Fruit fly (Drosophila melanogaster): ENCODE data around the gene CG8745.

CG8745 gene

DNA sequence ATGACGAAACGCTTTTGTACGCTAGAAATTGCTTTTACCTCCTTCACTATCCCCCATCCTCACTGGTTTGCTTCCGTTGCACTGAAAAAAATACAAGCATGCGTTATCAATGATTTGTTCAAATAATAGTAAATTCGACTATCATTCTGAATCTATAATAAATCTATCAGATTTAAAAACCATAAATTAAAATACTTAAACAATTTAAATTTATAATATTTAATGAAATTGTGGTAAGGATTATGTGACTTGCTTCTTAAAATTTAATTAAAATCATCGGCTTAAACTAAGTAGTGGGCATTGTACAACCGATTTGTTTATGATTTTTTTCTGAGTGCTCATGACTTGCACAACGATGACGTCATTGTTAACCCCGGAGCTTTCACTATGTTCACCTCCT, 38.8 kb upstream of the CG8745 start (continued):
- peak; percentile 17 for TF ChIP-seq ewg (GFP tag; optimal IDR thresholded peaks at IDR 0.05)
- no peak for TF ChIP-seq CG13624 (GFP tag; optimal IDR thresholded peaks at IDR 0.05)
- TF ChIP-seq Vsx1 (GFP tag; optimal IDR thresholded peaks at IDR 0.05) = no peak
- no peak for TF ChIP-seq crc (GFP tag; optimal IDR thresholded peaks at IDR 0.05)
- TF ChIP-seq ranshi (GFP tag; IDR thresholded peaks at IDR 0.05) = no peak
- TF ChIP-seq Blimp-1 (GFP tag; optimal IDR thresholded peaks at IDR 0.05) = peak; percentile 65
- no peak for TF ChIP-seq CG6654 (GFP tag; optimal IDR thresholded peaks at IDR 0.05)
- TF ChIP-seq CG7963 (GFP tag; IDR thresholded peaks at IDR 0.05; ENCODE audit: partially characterized antibody) = no peak
- peak; percentile 59 for TF ChIP-seq Med (GFP tag)
- TF ChIP-seq MBD-R2 (GFP tag; IDR thresholded peaks at IDR 0.05) = no peak
- TF ChIP-seq ttk (GFP tag; IDR thresholded peaks at IDR 0.05) = no peak
- no peak for TF ChIP-seq pros (GFP tag; optimal IDR thresholded peaks at IDR 0.05)
- peak; percentile 71; the same call in 2 of the 3 replicates for TF ChIP-seq CG11695 (GFP tag; IDR thresholded peaks at IDR 0.05)
- TF ChIP-seq CG7928 (GFP tag; optimal IDR thresholded peaks at IDR 0.05) = peak; percentile 17
- TF ChIP-seq repo (GFP tag; optimal IDR thresholded peaks at IDR 0.05) = no peak
- no peak for TF ChIP-seq tll (GFP tag; optimal IDR thresholded peaks at IDR 0.05)
- no peak for TF ChIP-seq Dip3 (GFP tag; optimal IDR thresholded peaks at IDR 0.05)
- TF ChIP-seq Doc3 (GFP tag; IDR thresholded peaks at IDR 0.05; ENCODE audit: partially characterized antibody) = no peak
- TF ChIP-seq Nf-YC (tag; optimal IDR thresholded peaks at IDR 0.05) = peak; percentile 55
- peak; percentile 80 for TF ChIP-seq CG13424 (tag; optimal IDR thresholded peaks at IDR 0.05)
- TF ChIP-seq CG2202 (tag; optimal IDR thresholded peaks at IDR 0.05) = no peak
- no peak for TF ChIP-seq CG17328 (GFP tag; IDR thresholded peaks at IDR 0.05)
- no peak for TF ChIP-seq CG1603 (tag; optimal IDR thresholded peaks at IDR 0.05)
- TF ChIP-seq Hr78 (GFP tag; optimal IDR thresholded peaks at IDR 0.05) = no peak
- no peak for TF ChIP-seq mam (GFP tag; optimal IDR thresholded peaks at IDR 0.05)
- TF ChIP-seq Neu2 (GFP tag; optimal IDR thresholded peaks at IDR 0.05; ENCODE audit: borderline replicate concordance) = no peak
- no peak for TF ChIP-seq sima (GFP tag; optimal IDR thresholded peaks at IDR 0.05)
- TF ChIP-seq CG10462 (GFP tag; optimal IDR thresholded peaks at IDR 0.05) = peak; percentile 16
- no peak for TF ChIP-seq ash1 (GFP tag; optimal IDR thresholded peaks at IDR 0.05)
- peak; percentile 52 for TF ChIP-seq CG15514 (GFP tag; optimal IDR thresholded peaks at IDR 0.05)
- no peak for TF ChIP-seq CG10321 (GFP tag; IDR thresholded peaks at IDR 0.05)
- no peak for TF ChIP-seq gcm2 (GFP tag; optimal IDR thresholded peaks at IDR 0.05)
- TF ChIP-seq mirr (GFP tag; optimal IDR thresholded peaks at IDR 0.05) = no peak
- TF ChIP-seq CG18764 (GFP tag; optimal IDR thresholded peaks at IDR 0.05) = peak; percentile 16
- TF ChIP-seq dati (GFP tag; IDR thresholded peaks at IDR 0.05) = no peak
- TF ChIP-seq Trl (optimal IDR thresholded peaks at IDR 0.05) = no peak
- no peak for TF ChIP-seq Trl (GFP tag; optimal IDR thresholded peaks at IDR 0.05)
- TF ChIP-seq dysf (GFP tag; IDR thresholded peaks at IDR 0.05) = peak; percentile 56; the same call in 2 of the 3 replicates
- TF ChIP-seq CG10267 (tag; optimal IDR thresholded peaks at IDR 0.05) = peak; percentile 56
- TF ChIP-seq twi (tag; optimal IDR thresholded peaks at IDR 0.05) = no peak
- TF ChIP-seq CG4707 (GFP tag; optimal IDR thresholded peaks at IDR 0.05) = no peak
- TF ChIP-seq CG3163 (GFP tag; optimal IDR thresholded peaks at IDR 0.05) = no peak
- TF ChIP-seq Hmx (GFP tag; optimal IDR thresholded peaks at IDR 0.05) = no peak
- TF ChIP-seq CG6254 (GFP tag; optimal IDR thresholded peaks at IDR 0.05) = peak; percentile 28
- no peak for TF ChIP-seq CG6175 (GFP tag; IDR thresholded peaks at IDR 0.05)
- no peak for TF ChIP-seq CG9876 (GFP tag; optimal IDR thresholded peaks at IDR 0.05)
- TF ChIP-seq CG1832 (GFP tag; optimal IDR thresholded peaks at IDR 0.05) = no peak
- no peak for TF ChIP-seq bowl (GFP tag; IDR thresholded peaks at IDR 0.05)
- TF ChIP-seq CG8944 (GFP tag; optimal IDR thresholded peaks at IDR 0.05) = no peak
- TF ChIP-seq Xrp1 (GFP tag; IDR thresholded peaks at IDR 0.05) = peak; percentile 45
- 0 out of 2 replicates have a peak, but pooled peaks have one; percentile 33 for TF ChIP-seq CG11085 (GFP tag; IDR thresholded peaks at IDR 0.05)

All from whole organism, embryonic.